Fruit fly (Drosophila melanogaster) whole organism, embryonic: Measurements from ENCODE around the gene AlaRS-m.

Source experiments
- Ada2b ChIP-seq: fragments of 200-800 bp; sonication (Bioruptor generic); IDR thresholded peaks from 2 replicates; pipeline ENCODE4 v1.3.6; 2022; ENCODE audit warnings: missing biosample characterization, missing genetic modification characterization
- Antp ChIP-seq: fragments of 200-800 bp; sonication (Bioruptor generic); optimal IDR thresholded peaks from 3 replicates; lab custom pipeline; 2016; ENCODE audit warnings: missing biosample characterization, missing genetic modification characterization
- Asciz ChIP-seq: fragments of 200-800 bp; sonication (Bioruptor generic); optimal IDR thresholded peaks from 2 replicates; lab custom pipeline; 2017; ENCODE audit warnings: missing biosample characterization, mild to moderate bottlenecking, missing genetic modification characterization, missing genetic modification reagents
- CG10543 ChIP-seq: fragments of 200-800 bp; sonication (Bioruptor generic); optimal IDR thresholded peaks from 3 replicates; lab custom pipeline; 2017; ENCODE audit warnings: missing biosample characterization, mild to moderate bottlenecking, missing genetic modification characterization, moderate library complexity
- CG10979 ChIP-seq: fragments of 200-800 bp; sonication (Bioruptor generic); optimal IDR thresholded peaks from 2 replicates; lab custom pipeline; 2018; ENCODE audit warnings: missing biosample characterization, mild to moderate bottlenecking, missing genetic modification characterization, moderate library complexity
- CG11398 ChIP-seq: fragments of 200-800 bp; sonication (Bioruptor generic); optimal IDR thresholded peaks from 2 replicates; lab custom pipeline; 2016; ENCODE audit warnings: missing biosample characterization, missing genetic modification characterization
- CG14014 ChIP-seq: fragments of 200-800 bp; sonication (Bioruptor generic); IDR thresholded peaks from 2 replicates; pipeline ENCODE4 v1.3.6; 2022; ENCODE audit warnings: missing biosample characterization, missing genetic modification characterization
- CG17361 ChIP-seq: fragments of 200-800 bp; sonication (Bioruptor generic); IDR thresholded peaks from 3 replicates; pipeline ENCODE4 v1.3.6; 2022; ENCODE audit warnings: missing biosample characterization, missing genetic modification characterization
- CG17385 ChIP-seq: fragments of 200-800 bp; sonication (Bioruptor generic); optimal IDR thresholded peaks from 3 replicates; lab custom pipeline; 2018; ENCODE audit warnings: missing biosample characterization, mild to moderate bottlenecking, missing genetic modification characterization
- CG2199 ChIP-seq: fragments of 200-800 bp; sonication (Bioruptor generic); IDR thresholded peaks from 3 replicates; pipeline ENCODE4 v1.3.6; 2022; ENCODE audit warnings: missing biosample characterization, missing genetic modification characterization
- CG30020 ChIP-seq: fragments of 200-800 bp; optimal IDR thresholded peaks from 2 replicates; lab custom pipeline; 2019; ENCODE audit warnings: missing biosample characterization, mild to moderate bottlenecking, missing genetic modification characterization, moderate library complexity
- CG31365 ChIP-seq: fragments of 200-800 bp; sonication (Bioruptor generic); optimal IDR thresholded peaks from 2 replicates; lab custom pipeline; 2018; ENCODE audit warnings: missing biosample characterization, mild to moderate bottlenecking, missing genetic modification characterization
- CG6765 ChIP-seq: fragments of 200-800 bp; sonication (Bioruptor generic); optimal IDR thresholded peaks from 3 replicates; lab custom pipeline; 2017; ENCODE audit warnings: missing biosample characterization, mild to moderate bottlenecking, missing genetic modification characterization
- CG7357 ChIP-seq: fragments of 200-800 bp; sonication (Bioruptor generic); IDR thresholded peaks from 3 replicates; pipeline ENCODE4 v1.3.6; 2022; ENCODE audit warnings: missing biosample characterization, missing genetic modification characterization
- CG9609 ChIP-seq: fragments of 200-800 bp; sonication (Bioruptor generic); optimal IDR thresholded peaks from 3 replicates; lab custom pipeline; 2016; ENCODE audit warnings: missing biosample characterization, missing genetic modification characterization
- CG9876 ChIP-seq: fragments of 200-800 bp; sonication (Bioruptor generic); optimal IDR thresholded peaks from 2 replicates; lab custom pipeline; 2016; ENCODE audit warnings: missing biosample characterization, missing genetic modification characterization
- Dad ChIP-seq: fragments of 200-800 bp; sonication (Bioruptor generic); optimal IDR thresholded peaks from 3 replicates; lab custom pipeline; 2016; ENCODE audit warnings: missing biosample characterization, missing genetic modification characterization
- E2f2 ChIP-seq: fragments of 200-800 bp; sonication (Bioruptor generic); IDR thresholded peaks from 2 replicates; pipeline ENCODE4 v1.3.6; 2022; ENCODE audit warnings: missing biosample characterization, missing genetic modification characterization
- Fer1 ChIP-seq: fragments of 200-800 bp; sonication (Bioruptor generic); optimal IDR thresholded peaks from 2 replicates; lab custom pipeline; 2017; ENCODE audit warnings: missing biosample characterization, mild to moderate bottlenecking, missing genetic modification characterization
- Fer2 ChIP-seq: fragments of 200-800 bp; sonication (Bioruptor generic); optimal IDR thresholded peaks from 2 replicates; lab custom pipeline; 2018; ENCODE audit warnings: missing biosample characterization, mild to moderate bottlenecking, missing genetic modification characterization, moderate library complexity
- Hr78 ChIP-seq, 2 experiments: fragments of 200-800 bp in 1 of 2; fragments of >200 bp in 1 of 2; sonication (Bioruptor generic) in 1 of 2; optimal IDR thresholded peaks; 2 replicates each; lab custom pipeline; 2017 to 2019; ENCODE audit warnings: missing biosample characterization in 2 of 2, missing genetic modification characterization in 2 of 2, mild to moderate bottlenecking in 1 of 2, moderate library complexity in 1 of 2
- Hsf ChIP-seq: fragments of 200-800 bp; sonication (Bioruptor generic); optimal IDR thresholded peaks from 3 replicates; lab custom pipeline; 2016; ENCODE audit warnings: missing biosample characterization, missing genetic modification characterization
- Lpt ChIP-seq: fragments of >200 bp; optimal IDR thresholded peaks from 2 replicates; lab custom pipeline; 2018; ENCODE audit warnings: missing biosample characterization, missing genetic modification characterization
- MESR4 ChIP-seq: fragments of 200-800 bp; sonication (Bioruptor generic); optimal IDR thresholded peaks from 2 replicates; lab custom pipeline; 2018; ENCODE audit warnings: missing biosample characterization, mild to moderate bottlenecking, missing genetic modification characterization, moderate library complexity
- Med ChIP-seq: fragments of 200-800 bp; sonication (Bioruptor generic); peaks from one replicate; lab custom pipeline; 2016; ENCODE audit warnings: missing biosample characterization, missing genetic modification characterization, mild to moderate bottlenecking, inconsistent platforms, moderate library complexity
- NfI ChIP-seq: fragments of 200-800 bp; sonication (Bioruptor generic); optimal IDR thresholded peaks from 3 replicates; lab custom pipeline; 2018; ENCODE audit warnings: missing biosample characterization, mild to moderate bottlenecking, missing genetic modification characterization, moderate library complexity
- Optix ChIP-seq: fragments of 200-800 bp; sonication (Bioruptor generic); IDR thresholded peaks from 3 replicates; pipeline ENCODE4 v1.3.6; 2022; ENCODE audit warnings: missing biosample characterization, missing genetic modification characterization
- Pdp1 ChIP-seq, 2 experiments: fragments of 200-800 bp; sonication (Bioruptor generic); optimal IDR thresholded peaks; 3 replicates each; lab custom pipeline; 2016; ENCODE audit warnings: missing biosample characterization in 2 of 2, missing genetic modification characterization in 2 of 2, mild to moderate bottlenecking in 1 of 2, moderate library complexity in 1 of 2
- Taf1 ChIP-seq: fragments of 200-800 bp; sonication (Bioruptor generic); IDR thresholded peaks from 2 replicates; pipeline ENCODE4 v1.3.6; 2022; ENCODE audit warnings: missing biosample characterization, missing genetic modification characterization
- ara ChIP-seq: fragments of 200-800 bp; sonication (Bioruptor generic); IDR thresholded peaks from 2 replicates; pipeline ENCODE4 v1.3.6; 2022; ENCODE audit warnings: missing biosample characterization, missing genetic modification characterization
- cg ChIP-seq: fragments of 200-800 bp; sonication (Bioruptor generic); optimal IDR thresholded peaks from 3 replicates; lab custom pipeline; 2019; ENCODE audit warnings: missing biosample characterization, mild to moderate bottlenecking, missing genetic modification characterization, moderate library complexity
- corto ChIP-seq: fragments of 200-800 bp; sonication (Bioruptor generic); optimal IDR thresholded peaks from 2 replicates; lab custom pipeline; 2016; ENCODE audit warnings: missing biosample characterization, mild to moderate bottlenecking, missing genetic modification characterization, moderate library complexity
- crp ChIP-seq, 2 experiments: fragments of 200-800 bp; sonication (Bioruptor generic); optimal IDR thresholded peaks; 2 replicates in 1 of 2; 3 replicates in 1 of 2; lab custom pipeline; 2017; ENCODE audit warnings: missing biosample characterization in 2 of 2, missing genetic modification characterization in 2 of 2, mild to moderate bottlenecking in 1 of 2, moderate library complexity in 1 of 2
- dan ChIP-seq: fragments of 200-800 bp; sonication (Bioruptor generic); IDR thresholded peaks from 2 replicates; pipeline ENCODE4 v1.3.6; 2022; ENCODE audit warnings: missing biosample characterization, missing genetic modification characterization
- en ChIP-seq: fragments of 200-800 bp; sonication (Bioruptor generic); optimal IDR thresholded peaks from 2 replicates; lab custom pipeline; 2016; ENCODE audit warnings: missing biosample characterization, missing genetic modification characterization
- ewg ChIP-seq: fragments of 200-800 bp; sonication (Bioruptor generic); optimal IDR thresholded peaks from 3 replicates; lab custom pipeline; 2017; ENCODE audit warnings: mild to moderate bottlenecking, missing biosample characterization, missing genetic modification reagents, missing genetic modification characterization
- exex ChIP-seq: fragments of 200-800 bp; sonication (Bioruptor generic); optimal IDR thresholded peaks from 4 replicates; lab custom pipeline; 2018; ENCODE audit warnings: missing biosample characterization, mild to moderate bottlenecking, missing genetic modification characterization, moderate library complexity
- gem ChIP-seq: fragments of 200-800 bp; sonication (Bioruptor generic); optimal IDR thresholded peaks from 2 replicates; lab custom pipeline; 2019; ENCODE audit warnings: missing biosample characterization, mild to moderate bottlenecking, missing genetic modification characterization, moderate library complexity
- hkb ChIP-seq, 2 experiments: fragments of 200-800 bp in 1 of 2; fragments of >200 bp in 1 of 2; sonication (Bioruptor generic) in 1 of 2; IDR thresholded peaks in 1 of 2; optimal IDR thresholded peaks in 1 of 2; 2 replicates each; pipeline versions ENCODE4 v1.3.6 to Lab custom; 2017 to 2022; ENCODE audit warnings: missing biosample characterization in 1 of 2, missing genetic modification characterization in 1 of 2
- jigr1 ChIP-seq: fragments of 200-800 bp; sonication (Bioruptor generic); IDR thresholded peaks from 3 replicates; pipeline ENCODE4 v1.3.6; 2022; ENCODE audit warnings: missing biosample characterization, missing genetic modification characterization
- lola ChIP-seq, 3 experiments: fragments of >200 bp in 2 of 3; fragments of 200-800 bp in 1 of 3; sonication (Bioruptor generic) in 1 of 3; optimal IDR thresholded peaks; 2 replicates each; lab custom pipeline; 2017 to 2019; ENCODE audit warnings: missing biosample characterization in 3 of 3, missing genetic modification characterization in 3 of 3, mild to moderate bottlenecking in 1 of 3, moderate library complexity in 1 of 3
- phol ChIP-seq: fragments of 200-800 bp; sonication (Bioruptor generic); optimal IDR thresholded peaks from 3 replicates; lab custom pipeline; 2018; ENCODE audit warnings: missing biosample characterization, mild to moderate bottlenecking, missing genetic modification characterization, moderate library complexity
- pzg ChIP-seq: fragments of 200-800 bp; sonication (Bioruptor generic); optimal IDR thresholded peaks from 3 replicates; lab custom pipeline; 2018; ENCODE audit warnings: missing biosample characterization, mild to moderate bottlenecking, missing genetic modification characterization, moderate library complexity
- repo ChIP-seq: fragments of 200-800 bp; sonication (Bioruptor generic); optimal IDR thresholded peaks from 2 replicates; lab custom pipeline; 2016; ENCODE audit warnings: missing biosample characterization, missing genetic modification characterization
- so ChIP-seq: fragments of 200-800 bp; sonication (Bioruptor generic); IDR thresholded peaks from 3 replicates; pipeline ENCODE4 v1.3.6; 2022; ENCODE audit warnings: missing biosample characterization, missing genetic modification characterization
- sug ChIP-seq: fragments of 200-800 bp; optimal IDR thresholded peaks from 2 replicates; lab custom pipeline; 2019; ENCODE audit warnings: missing biosample characterization, mild to moderate bottlenecking, missing genetic modification characterization, moderate library complexity
- tna ChIP-seq: fragments of 200-800 bp; sonication (Bioruptor generic); IDR thresholded peaks from 2 replicates; pipeline ENCODE4 v1.3.6; 2022; ENCODE audit warnings: missing biosample characterization, missing genetic modification characterization; ENCODE audit not compliant: partially characterized antibody
- wek ChIP-seq: fragments of 200-800 bp; sonication (Bioruptor generic); optimal IDR thresholded peaks from 3 replicates; lab custom pipeline; 2018; ENCODE audit warnings: missing biosample characterization, mild to moderate bottlenecking, missing genetic modification characterization, moderate library complexity
- wor ChIP-seq: fragments of 200-800 bp; sonication (Bioruptor generic); IDR thresholded peaks from 2 replicates; pipeline ENCODE4 v1.3.6; 2022; ENCODE audit warnings: missing biosample characterization, missing genetic modification characterization
- zf30C ChIP-seq: fragments of 200-800 bp; sonication (Bioruptor generic); optimal IDR thresholded peaks from 3 replicates; lab custom pipeline; 2018; ENCODE audit warnings: missing biosample characterization, mild to moderate bottlenecking, missing genetic modification characterization

Gene AlaRS-m

DNA sequence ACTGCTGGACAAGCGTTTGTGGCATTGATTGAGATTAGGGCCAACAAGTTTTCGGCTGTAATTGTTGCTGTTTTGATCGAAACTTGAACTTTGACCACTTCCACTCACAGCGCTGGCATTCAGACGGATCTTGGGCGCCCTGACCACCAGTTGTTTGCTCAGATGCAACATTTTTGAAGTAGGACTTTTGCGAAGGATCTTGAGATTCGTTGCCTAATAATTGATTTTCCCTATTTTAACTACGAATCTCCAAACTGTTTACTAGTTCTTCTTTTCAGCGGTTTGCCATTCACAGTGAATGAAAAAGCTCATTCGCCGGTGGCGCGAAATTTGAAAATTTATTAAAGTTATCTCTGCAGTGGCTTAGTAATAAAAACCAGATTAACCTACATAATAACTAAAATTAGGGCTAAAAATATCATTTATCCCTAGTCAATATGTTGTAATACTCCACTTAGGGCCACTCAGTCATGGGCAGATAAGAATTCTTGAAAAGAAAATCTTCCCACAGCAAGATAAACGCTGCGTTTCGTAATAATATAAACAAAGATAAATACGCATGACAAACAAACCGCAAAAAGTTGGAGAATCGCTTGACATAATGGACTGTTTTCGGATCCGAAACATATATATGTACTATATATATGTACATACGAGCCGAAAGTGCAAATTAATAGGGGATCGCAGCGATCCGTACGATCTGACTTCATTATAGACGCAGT is 4.4 kb upstream of the AlaRS-m start, which contains the start of the genes Dhrs4 and Gdap1 (continued):
- TF ChIP-seq Med (GFP tag; lab: Kevin White, UChicago) (peak; percentile 56), Pdp1 (GFP tag; optimal IDR thresholded peaks at IDR 0.05; lab: Kevin White, UChicago) (peak in 1 of 2 experiments; percentile 44), CG31365 (tag; lab: Kevin White, UChicago) (no peak), jigr1 (GFP tag; lab: Robert Waterston, UW) (no peak), repo (GFP tag; lab: Kevin White, UChicago) (no peak), tna (GFP tag; lab: Robert Waterston, UW) (no peak), ara (GFP tag; lab: Robert Waterston, UW) (no peak), exex (tag; lab: Kevin White, UChicago) (peak; percentile 14), CG14014 (GFP tag; lab: Robert Waterston, UW) (no peak), Hr78 (GFP tag; optimal IDR thresholded peaks at IDR 0.05; lab: Kevin White, UChicago) (peak in 1 of 2 experiments; percentile 93), CG6765 (no peak), Lpt (GFP tag; lab: Kevin White, UChicago) (no peak), wor (GFP tag; lab: Robert Waterston, UW) (no peak), pzg (GFP tag; lab: Kevin White, UChicago) (peak; percentile 24), MESR4 (peak; percentile 12), zf30C (GFP tag; lab: Kevin White, UChicago) (no peak), Fer1 (GFP tag; lab: Kevin White, UChicago) (peak; percentile 42), so (no peak), CG17385 (peak; percentile 74), wek (GFP tag; lab: Kevin White, UChicago) (no peak), lola (GFP tag; optimal IDR thresholded peaks at IDR 0.05; lab: Kevin White, UChicago) (no peak), phol (no peak), en (GFP tag; lab: Kevin White, UChicago) (no peak), cg (no peak), hkb (optimal IDR thresholded peaks at IDR 0.05; lab: Kevin White, UChicago) (no peak), hkb (GFP tag; IDR thresholded peaks at IDR 0.05; lab: Robert Waterston, UW) (no peak), CG17361 (no peak), Optix (no peak), CG7357 (GFP tag; lab: Robert Waterston, UW) (no peak), E2f2 (peak; percentile 89), CG9876 (GFP tag; lab: Kevin White, UChicago) (no peak), NfI (GFP tag; lab: Kevin White, UChicago) (no peak), CG10543 (no peak), Hsf (GFP tag; lab: Kevin White, UChicago) (no peak), dan (GFP tag; lab: Robert Waterston, UW) (no peak), Antp (GFP tag; lab: Kevin White, UChicago) (no peak), crp (GFP tag; optimal IDR thresholded peaks at IDR 0.05; lab: Kevin White, UChicago) (peak in 1 of 2 experiments; percentile 67), sug (tag; lab: Kevin White, UChicago) (no peak)

DNA sequence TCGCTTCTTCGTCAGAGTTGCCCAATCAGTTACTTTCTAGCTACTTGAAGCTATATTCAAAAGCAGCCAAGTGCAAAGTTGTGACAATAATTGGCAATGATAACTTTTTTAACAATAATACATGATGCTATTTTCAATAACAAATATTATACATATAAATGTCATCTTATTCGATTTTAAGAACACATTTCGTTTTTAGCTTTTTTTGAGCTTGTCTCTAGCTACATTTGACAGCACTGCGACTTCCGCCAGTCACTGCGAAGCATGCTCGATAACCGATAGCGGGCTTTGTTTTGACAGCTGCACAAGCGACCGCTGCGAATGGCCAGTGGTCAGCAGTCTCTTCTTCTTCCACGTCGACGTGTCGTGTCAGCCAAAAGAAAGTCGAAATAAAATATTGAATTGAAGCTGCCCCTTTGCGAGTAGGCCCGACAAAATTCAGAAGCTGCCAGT is 6.5 kb downstream of the AlaRS-m start, which contains the start of the genes Gen and Srp54k:
Gen (minus strand) TSS at position 23 of the 453 bp plus-strand sequence.
Srp54k (plus strand) TSS at position 325 of the 453 bp plus-strand sequence.
- no peak for TF ChIP-seq CG2199 (GFP tag; lab: Robert Waterston, UW)
- TF ChIP-seq CG30020 (tag; lab: Kevin White, UChicago), result no peak
- TF ChIP-seq Asciz (GFP tag; lab: Kevin White, UChicago), result no peak
- no peak for TF ChIP-seq CG11398 (GFP tag; lab: Kevin White, UChicago)
- TF ChIP-seq Fer2 (tag; lab: Kevin White, UChicago), result no peak
- TF ChIP-seq Ada2b, result peak; percentile 13; the same call in 1 of the 2 replicates
- no peak for TF ChIP-seq Taf1 (GFP tag; lab: Robert Waterston, UW)
- no peak for TF ChIP-seq gem
- no peak for TF ChIP-seq Dad (GFP tag; lab: Kevin White, UChicago)
- TF ChIP-seq corto (GFP tag; lab: Kevin White, UChicago), result no peak
- no peak for TF ChIP-seq ewg
- peak; percentile 85 for TF ChIP-seq Med (GFP tag; lab: Kevin White, UChicago)
- no peak for TF ChIP-seq CG9609 (GFP tag; lab: Kevin White, UChicago)
- TF ChIP-seq CG10979 (tag; lab: Kevin White, UChicago), result no peak
